Worm (Caenorhabditis elegans) whole organism, young adult: ENCODE measurements around the gene lin-9.

Source experiments
- B0019.2 ChIP-seq: fragments of 200-800 bp; sonication (Bioruptor generic); conservative IDR thresholded peaks from 2 replicates; pipeline ENCODE4 v1.3.6; 2022; ENCODE audit warnings: missing genetic modification reagents, missing genetic modification characterization, missing compliant biosample characterization
- D2030.7 ChIP-seq: fragments of 200-800 bp; sonication (Bioruptor generic); IDR thresholded peaks from 2 replicates; pipeline ENCODE4 v1.3.6; 2022; ENCODE audit warnings: missing genetic modification reagents, missing genetic modification characterization, missing compliant biosample characterization
- F33H1.4 ChIP-seq: fragments of 200-800 bp; sonication (Bioruptor generic); IDR thresholded peaks from 2 replicates; pipeline ENCODE4 v1.3.6; 2022; ENCODE audit warnings: missing genetic modification reagents, missing genetic modification characterization, missing compliant biosample characterization
- T07F8.4 ChIP-seq: sonication (generic microtip); optimal IDR thresholded peaks from 2 replicates; lab custom pipeline; 2016; ENCODE audit warnings: mild to moderate bottlenecking, missing genetic modification characterization, moderate library complexity, missing compliant biosample characterization
- T26A5.8 ChIP-seq: sonication (generic microtip); optimal IDR thresholded peaks from 2 replicates; lab custom pipeline; 2016; ENCODE audit warnings: missing genetic modification characterization, missing compliant biosample characterization
- Y53F4B.3 ChIP-seq: fragments of 200-800 bp; sonication (Bioruptor generic); IDR thresholded peaks from 2 replicates; pipeline ENCODE4 v1.3.6; 2022; ENCODE audit warnings: missing genetic modification reagents, missing genetic modification characterization, missing compliant biosample characterization
- Y53G8AR.9 ChIP-seq: fragments of 200-800 bp; sonication (Bioruptor generic); conservative IDR thresholded peaks from 2 replicates; pipeline ENCODE4 v1.3.6; 2022; ENCODE audit warnings: missing genetic modification reagents, missing genetic modification characterization, missing compliant biosample characterization
- Y79H2A.3 ChIP-seq: fragments of 200-800 bp; sonication (Bioruptor generic); conservative IDR thresholded peaks from 2 replicates; pipeline ENCODE4 v1.3.6; 2022; ENCODE audit warnings: missing genetic modification reagents, missing genetic modification characterization, missing compliant biosample characterization
- ama-1 ChIP-seq, 3 experiments: fragments of 150-350 bp in 1 of 3; sonication (generic microtip) in 2 of 3; optimal IDR thresholded peaks; 2 replicates each; lab custom pipeline; 2014 to 2018; ENCODE audit warnings: missing biosample characterization in 2 of 3, missing genetic modification characterization in 2 of 3, missing genetic modification reagents in 2 of 3
- aptf-3 ChIP-seq: fragments of 200-800 bp; sonication (Bioruptor generic); IDR thresholded peaks from 2 replicates; pipeline ENCODE4 v1.3.6; 2022; ENCODE audit warnings: missing genetic modification characterization, missing compliant biosample characterization
- atf-7 ChIP-seq: sonication (generic microtip); optimal IDR thresholded peaks from 2 replicates; lab custom pipeline; 2017; ENCODE audit warnings: mild to moderate bottlenecking, missing genetic modification characterization, missing compliant biosample characterization
- attf-6 ChIP-seq: fragments of 200-800 bp; sonication (Bioruptor generic); IDR thresholded peaks from 2 replicates; pipeline ENCODE4 v1.3.6; 2022; ENCODE audit warnings: missing genetic modification reagents, missing genetic modification characterization, missing compliant biosample characterization
- bed-2 ChIP-seq: fragments of 200-800 bp; sonication (Bioruptor generic); IDR thresholded peaks from 2 replicates; pipeline ENCODE4 v1.3.6; 2022; ENCODE audit warnings: missing genetic modification reagents, missing genetic modification characterization, missing compliant biosample characterization
- ceh-40 ChIP-seq: fragments of 200-800 bp; sonication (Bioruptor generic); IDR thresholded peaks from 2 replicates; pipeline ENCODE4 v1.3.6; 2022; ENCODE audit warnings: missing genetic modification characterization, missing compliant biosample characterization
- ceh-91 ChIP-seq: fragments of 200-800 bp; sonication (Bioruptor generic); IDR thresholded peaks from 2 replicates; pipeline ENCODE4 v1.3.6; 2022; ENCODE audit warnings: missing genetic modification reagents, missing genetic modification characterization, missing compliant biosample characterization
- dox-1 ChIP-seq: fragments of 200-800 bp; sonication (Bioruptor generic); IDR thresholded peaks from 2 replicates; pipeline ENCODE4 v1.3.6; 2022; ENCODE audit warnings: missing genetic modification reagents, missing genetic modification characterization, missing compliant biosample characterization
- dpl-1 ChIP-seq: fragments of 150-350 bp; optimal IDR thresholded peaks from 2 replicates; lab custom pipeline; 2014; ENCODE audit warnings: missing biosample characterization, missing genetic modification reagents, missing genetic modification characterization
- fkh-3 ChIP-seq: sonication (generic microtip); optimal IDR thresholded peaks from 2 replicates; lab custom pipeline; 2016; ENCODE audit warnings: mild to moderate bottlenecking, missing genetic modification characterization, missing compliant biosample characterization
- hsf-1 ChIP-seq: fragments of 200-800 bp; sonication (Bioruptor generic); IDR thresholded peaks from 2 replicates; pipeline ENCODE4 v1.3.6; 2022; ENCODE audit warnings: missing genetic modification reagents, missing genetic modification characterization, missing compliant biosample characterization
- madf-6 ChIP-seq: fragments of 200-800 bp; sonication (Bioruptor generic); IDR thresholded peaks from 2 replicates; pipeline ENCODE4 v1.3.6; 2022; ENCODE audit warnings: missing genetic modification reagents, missing genetic modification characterization, missing compliant biosample characterization
- madf-8 ChIP-seq: fragments of 200-800 bp; sonication (Bioruptor generic); conservative IDR thresholded peaks from 2 replicates; pipeline ENCODE4 v1.3.6; 2022; ENCODE audit warnings: missing genetic modification reagents, missing genetic modification characterization, missing compliant biosample characterization
- mcd-1 ChIP-seq: fragments of 200-800 bp; sonication (Bioruptor generic); IDR thresholded peaks from 2 replicates; pipeline ENCODE4 v1.3.6; 2022; ENCODE audit warnings: missing genetic modification reagents, missing genetic modification characterization, missing compliant biosample characterization
- nfyb-1 ChIP-seq: fragments of 200-800 bp; sonication (Bioruptor generic); IDR thresholded peaks from 2 replicates; pipeline ENCODE4 v1.3.6; 2022; ENCODE audit warnings: missing genetic modification reagents, missing genetic modification characterization, missing compliant biosample characterization
- nhr-80 ChIP-seq: sonication (generic microtip); optimal IDR thresholded peaks from 2 replicates; lab custom pipeline; 2016; ENCODE audit warnings: missing genetic modification characterization, missing compliant biosample characterization
- rcor-1 ChIP-seq: fragments of 200-800 bp; sonication (Bioruptor generic); IDR thresholded peaks from 2 replicates; pipeline ENCODE4 v1.3.6; 2022; ENCODE audit warnings: missing genetic modification reagents, missing genetic modification characterization, missing compliant biosample characterization
- snpc-4 ChIP-seq, 5 experiments: fragments of 150-350 bp in 1 of 5; sonication (generic microtip) in 4 of 5; optimal IDR thresholded peaks; 2 replicates each; lab custom pipeline; 2014 to 2018; ENCODE audit warnings: missing genetic modification characterization in 5 of 5, missing biosample characterization in 3 of 5, antibody characterized with exemption in 2 of 5, mild to moderate bottlenecking in 2 of 5, missing compliant biosample characterization in 2 of 5, missing genotype in 2 of 5, moderate library complexity in 2 of 5, missing genetic modification reagents in 1 of 5
- zim-3 ChIP-seq: sonication (generic microtip); optimal IDR thresholded peaks from 2 replicates; lab custom pipeline; 2017; ENCODE audit warnings: mild to moderate bottlenecking, missing genetic modification characterization, moderate library complexity, missing compliant biosample characterization
- ztf-25 ChIP-seq: fragments of 200-800 bp; sonication (Bioruptor generic); IDR thresholded peaks from 2 replicates; pipeline ENCODE4 v1.3.6; 2022; ENCODE audit warnings: missing genetic modification reagents, missing genetic modification characterization, missing compliant biosample characterization

lin-9 gene

DNA sequence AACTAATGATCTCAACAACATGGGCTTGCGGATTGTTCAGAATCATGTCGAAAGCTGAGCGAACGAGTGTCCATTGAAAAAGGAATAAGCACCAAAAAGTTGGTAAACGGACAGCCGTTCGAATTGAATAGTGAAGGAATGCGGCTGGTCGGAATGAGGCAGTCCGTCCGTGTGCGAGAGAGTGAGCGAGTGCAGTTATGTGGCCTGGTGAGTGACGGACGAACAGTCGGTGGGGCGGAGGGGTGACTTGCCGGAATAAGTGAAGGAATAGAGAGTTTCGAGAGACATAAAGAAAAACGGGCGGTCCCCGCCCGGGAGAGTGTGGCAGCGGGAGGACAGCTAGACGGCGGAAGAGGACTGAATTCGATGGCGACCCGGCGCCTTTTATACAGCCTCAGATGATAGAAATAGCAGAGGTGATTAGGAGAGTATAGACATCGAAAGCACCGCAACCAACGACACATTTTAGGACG is 38.6 kb downstream of the lin-9 start (continued):
- TF ChIP-seq Y53F4B.3 (no peak), ama-1 (optimal IDR thresholded peaks at IDR 0.05; lab: Kevin White, UChicago) (peak; percentile 95), ama-1 (GFP tag; optimal IDR thresholded peaks at IDR 0.05; lab: Kevin White, UChicago) (no peak), zim-3 (tag; lab: Kevin White, UChicago) (peak; percentile 33), snpc-4 (GFP tag; optimal IDR thresholded peaks at IDR 0.05; lab: Kevin White, UChicago) (no peak), snpc-4 (tag; optimal IDR thresholded peaks at IDR 0.05; lab: Kevin White, UChicago) (peak in 3 of 4 experiments; percentile 27 to 45 (median 27)), rcor-1 (0 out of 2 replicates have a peak, but pooled peaks have one; percentile 24)

DNA sequence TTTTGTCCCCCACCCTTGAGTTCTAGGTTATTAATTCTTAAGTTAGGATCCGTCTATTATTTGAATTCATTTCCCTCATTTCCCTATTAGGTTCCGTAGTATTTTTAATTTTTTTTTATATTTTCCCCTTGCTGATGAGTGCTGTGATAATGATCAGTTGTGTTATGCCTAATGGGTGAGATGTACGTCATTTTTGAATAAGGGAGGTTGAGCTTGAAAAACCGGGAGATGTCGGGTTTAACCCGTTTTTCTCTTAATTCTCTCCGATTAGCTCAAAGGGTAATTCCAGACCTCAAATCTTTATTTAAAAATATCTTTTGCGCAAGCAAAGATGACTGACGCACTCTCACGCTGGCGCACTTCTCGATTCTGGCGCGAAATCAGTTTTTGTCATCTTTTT is 43.2 kb downstream of the lin-9 start:
- 0 out of 2 replicates have a peak, but pooled peaks have one; percentile 48 for TF ChIP-seq madf-8 (GFP tag; lab: Robert Waterston, UW)
- peak; percentile 47; the same call in 1 of the 2 replicates for TF ChIP-seq Y53G8AR.9 (GFP tag; lab: Robert Waterston, UW)
- TF ChIP-seq ceh-40 (GFP tag; lab: Robert Waterston, UW), result 0 out of 2 replicates have a peak, but pooled peaks have one; percentile 26
- peak; percentile 40 for TF ChIP-seq dox-1 (GFP tag; lab: Robert Waterston, UW)
- TF ChIP-seq Y79H2A.3 (GFP tag; lab: Robert Waterston, UW), result peak; percentile 94
- TF ChIP-seq F33H1.4, result peak; percentile 23; the same call in 1 of the 2 replicates
- peak; percentile 64; the same call in 1 of the 2 replicates for TF ChIP-seq hsf-1 (GFP tag; lab: Robert Waterston, UW)
- peak; percentile 35; the same call in 1 of the 2 replicates for TF ChIP-seq Y53F4B.3
- TF ChIP-seq ceh-91 (GFP tag; lab: Robert Waterston, UW), result 0 out of 2 replicates have a peak, but pooled peaks have one; percentile 30
- TF ChIP-seq D2030.7 (GFP tag; lab: Robert Waterston, UW), result 0 out of 2 replicates have a peak, but pooled peaks have one; percentile 26
- peak; percentile 29; the same call in 1 of the 2 replicates for TF ChIP-seq B0019.2 (GFP tag; lab: Robert Waterston, UW)
- TF ChIP-seq nfyb-1 (GFP tag; lab: Robert Waterston, UW), result 0 out of 2 replicates have a peak, but pooled peaks have one; percentile 26
- TF ChIP-seq aptf-3, result 0 out of 2 replicates have a peak, but pooled peaks have one; percentile 65
- peak; percentile 27; the same call in 1 of the 2 replicates for TF ChIP-seq rcor-1
- 0 out of 2 replicates have a peak, but pooled peaks have one; percentile 57 for TF ChIP-seq ztf-25 (GFP tag; lab: Robert Waterston, UW)
- 0 out of 2 replicates have a peak, but pooled peaks have one; percentile 7 for TF ChIP-seq mcd-1 (GFP tag; lab: Robert Waterston, UW)
- TF ChIP-seq attf-6 (GFP tag; lab: Robert Waterston, UW), result peak; percentile 50; the same call in 1 of the 2 replicates
- TF ChIP-seq madf-6 (GFP tag; lab: Robert Waterston, UW), result peak; percentile 73

DNA sequence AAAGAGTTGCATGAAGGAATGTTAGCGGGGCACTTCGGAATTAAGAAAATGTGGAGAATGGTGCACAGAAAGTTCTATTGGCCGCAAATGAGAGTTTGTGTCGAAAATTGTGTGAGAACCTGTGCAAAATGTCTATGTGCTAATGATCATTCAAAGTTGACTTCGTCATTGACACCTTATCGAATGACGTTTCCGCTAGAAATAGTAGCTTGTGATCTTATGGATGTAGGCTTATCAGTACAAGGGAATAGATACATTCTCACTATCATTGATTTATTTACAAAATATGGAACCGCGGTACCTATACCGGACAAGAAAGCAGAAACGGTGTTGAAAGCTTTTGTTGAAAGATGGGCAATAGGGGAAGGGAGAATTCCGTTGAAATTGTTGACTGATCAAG is 45.4 kb downstream of the lin-9 start:
- TF ChIP-seq fkh-3, result no peak
- no peak for TF ChIP-seq aptf-3
- peak; percentile 62 for TF ChIP-seq nhr-80 (tag; lab: Kevin White, UChicago)

DNA sequence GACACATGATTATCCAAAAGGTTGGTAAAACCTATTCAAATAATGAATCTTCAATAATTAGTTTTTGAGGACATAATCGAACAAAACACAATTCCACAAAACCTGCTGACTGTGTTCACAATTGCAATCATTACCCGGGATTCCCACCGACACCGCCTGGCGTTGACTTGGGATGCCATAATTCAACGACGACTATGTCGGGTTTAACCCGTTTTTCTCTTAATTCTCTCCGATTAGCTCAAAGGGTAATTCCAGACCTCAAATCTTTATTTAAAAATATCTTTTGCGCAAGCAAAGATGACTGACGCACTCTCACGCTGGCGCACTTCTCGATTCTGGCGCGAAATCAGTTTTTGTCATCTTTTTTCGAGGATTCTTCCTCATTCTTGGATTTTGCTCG is 51.5 kb downstream of the lin-9 start:
- peak; percentile 46; the same call in 1 of the 2 replicates for TF ChIP-seq D2030.7 (GFP tag; lab: Robert Waterston, UW)
- TF ChIP-seq F33H1.4, result peak; percentile 42; the same call in 1 of the 2 replicates
- TF ChIP-seq madf-8 (GFP tag; lab: Robert Waterston, UW), result peak; percentile 89
- TF ChIP-seq madf-6 (GFP tag; lab: Robert Waterston, UW), result peak; percentile 83
- peak; percentile 71 for TF ChIP-seq mcd-1 (GFP tag; lab: Robert Waterston, UW)

DNA sequence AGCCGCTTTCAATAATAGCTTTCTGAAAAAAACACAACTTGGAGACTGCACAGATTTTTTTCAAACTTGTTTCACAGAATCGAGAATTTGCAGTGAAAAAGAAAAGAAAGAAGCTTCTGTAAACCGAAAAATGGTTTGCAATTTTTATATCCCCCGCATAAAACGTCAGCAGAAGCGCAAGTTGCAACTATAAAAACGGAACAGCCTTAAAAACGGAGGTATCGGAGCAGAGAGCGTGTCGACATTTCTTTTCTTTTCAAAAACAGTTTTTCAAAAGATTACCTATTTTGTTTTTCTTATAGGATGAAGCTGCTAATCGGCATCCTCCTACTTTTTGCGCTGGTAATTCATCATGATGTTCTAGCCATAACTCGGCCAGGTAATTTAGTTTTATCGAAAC is 52.0 kb downstream of the lin-9 start, which contains the start of gene plg-1:
TSS of gene plg-1 (plus strand) at position 301 of the 400 bp plus-strand sequence.
- no peak for TF ChIP-seq dpl-1
- no peak for TF ChIP-seq T07F8.4
- TF ChIP-seq T26A5.8 (tag; lab: Kevin White, UChicago), result no peak
- no peak for TF ChIP-seq madf-6 (GFP tag; lab: Robert Waterston, UW)
- TF ChIP-seq atf-7 (tag; lab: Kevin White, UChicago), result no peak
- no peak for TF ChIP-seq bed-2 (GFP tag; lab: Robert Waterston, UW)
